Worm (Caenorhabditis elegans): ENCODE data around the gene R10E4.3.

The R10E4.3 gene

DNA sequence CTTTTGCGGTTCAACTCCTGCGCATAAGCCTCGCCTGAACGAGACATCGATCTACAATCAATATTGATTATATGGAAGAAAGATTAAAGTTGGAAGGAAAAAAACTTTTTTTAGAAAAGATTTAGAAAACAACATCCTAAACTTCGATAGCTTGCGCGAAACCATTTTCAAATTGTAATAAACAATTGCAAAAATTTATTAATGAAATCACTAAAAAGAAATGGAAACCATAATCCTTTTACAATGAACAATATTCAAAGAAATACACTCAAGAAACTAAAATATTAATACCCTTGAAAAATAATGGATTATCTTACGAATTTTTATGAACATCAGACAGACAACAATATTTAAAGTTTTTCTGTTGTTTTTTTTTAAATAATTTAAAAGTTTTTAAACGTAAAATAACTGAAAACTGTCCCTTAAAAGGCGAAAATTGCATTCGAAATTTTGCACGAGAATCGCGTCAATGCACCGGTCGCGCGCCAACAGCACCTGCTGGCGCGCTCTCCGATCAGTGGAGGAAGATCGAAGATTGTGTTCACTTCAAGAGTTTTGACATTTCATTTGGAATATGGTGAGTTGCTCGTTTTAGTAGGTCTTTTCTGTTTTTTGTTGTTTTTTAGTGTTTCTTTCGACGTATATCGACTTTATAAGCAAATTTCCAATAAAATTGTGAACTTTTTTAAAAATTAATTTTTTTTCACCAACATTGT, 17.9 kb downstream of the R10E4.3 start, which contains the start of the genes sftb-1 and R10E4.1:
TSS of gene sftb-1 (minus strand) at position 51 of the 716 bp plus-strand sequence.
TSS of gene R10E4.1 (plus strand) at position 524 of the 716 bp plus-strand sequence.
- TF ChIP-seq tbx-37 (GFP tag; conservative IDR thresholded peaks at IDR 0.05) (no peak), F13C5.2 (tag; optimal IDR thresholded peaks at IDR 0.05) (peak; percentile 2)

DNA sequence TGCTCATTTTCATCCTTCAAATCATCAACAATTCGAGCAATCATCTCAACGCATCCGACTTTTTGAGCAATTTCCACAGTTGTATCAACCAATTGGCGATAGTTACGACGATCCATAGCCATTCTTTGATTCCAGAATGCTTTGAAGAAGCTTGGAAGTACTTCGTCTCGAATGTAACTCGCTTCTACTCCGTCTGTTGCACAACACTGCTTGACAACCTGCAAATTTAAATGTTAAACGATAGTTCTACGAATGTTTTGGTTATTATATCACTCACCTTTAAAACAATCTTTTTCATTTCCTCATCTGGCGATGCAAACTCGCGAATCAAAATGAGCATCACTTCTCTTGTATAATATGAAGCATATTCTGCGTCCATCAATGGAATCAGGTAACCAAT, 21.4 kb downstream of the R10E4.3 start:
- TF ChIP-seq ets-7 (tag; optimal IDR thresholded peaks at IDR 0.05) (no peak), tbx-37 (GFP tag; conservative IDR thresholded peaks at IDR 0.05) (no peak), hnd-1 (tag; optimal IDR thresholded peaks at IDR 0.05) (no peak), pes-1 (GFP tag; IDR thresholded peaks at IDR 0.05) (no peak), aly-1 (tag; optimal IDR thresholded peaks at IDR 0.05) (no peak), hmbx-1 (tag; optimal IDR thresholded peaks at IDR 0.05) (no peak), scrt-1 (GFP tag; IDR thresholded peaks at IDR 0.05) (no peak), flt-1 (GFP tag; IDR thresholded peaks at IDR 0.05) (no peak), F13C5.2 (tag; optimal IDR thresholded peaks at IDR 0.05) (no peak), ceh-13 (GFP tag; optimal IDR thresholded peaks at IDR 0.05) (no peak)

DNA sequence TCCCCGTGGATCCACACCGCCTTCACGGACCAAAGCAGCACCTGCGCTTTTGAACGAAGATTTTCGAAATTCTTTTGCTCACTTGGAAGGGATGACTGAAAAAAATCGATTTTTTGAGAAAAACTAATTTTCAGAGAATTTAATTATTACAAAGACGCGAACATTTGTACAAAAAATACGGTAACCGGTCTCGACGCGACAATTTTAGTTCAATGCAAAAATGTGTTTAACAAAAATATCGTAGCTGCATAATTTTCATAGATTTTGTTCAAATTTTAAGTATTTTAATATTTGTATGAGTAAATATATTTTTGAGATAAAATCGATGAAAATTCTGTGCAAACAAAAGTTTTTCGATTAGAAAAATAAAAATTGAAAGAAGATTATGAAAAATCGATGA, 24.2 kb downstream of the R10E4.3 start, which contains the start of gene T08A11.1:
TSS of gene T08A11.1 (minus strand) at position 101 of the 400 bp plus-strand sequence.
- TF ChIP-seq ceh-36 (tag; optimal IDR thresholded peaks at IDR 0.05) (no peak), tbx-11 (GFP tag; IDR thresholded peaks at IDR 0.05) (no peak), flt-1 (GFP tag; IDR thresholded peaks at IDR 0.05) (no peak), sea-1 (GFP tag; conservative IDR thresholded peaks at IDR 0.05) (no peak), hmbx-1 (tag; optimal IDR thresholded peaks at IDR 0.05) (no peak), hnd-1 (tag; optimal IDR thresholded peaks at IDR 0.05) (no peak), hmg-4 (GFP tag; optimal IDR thresholded peaks at IDR 0.05) (no peak), pes-1 (GFP tag; IDR thresholded peaks at IDR 0.05) (no peak), B0310.2 (tag; optimal IDR thresholded peaks at IDR 0.05) (no peak), scrt-1 (GFP tag; IDR thresholded peaks at IDR 0.05) (no peak), aly-1 (tag; optimal IDR thresholded peaks at IDR 0.05) (no peak), ama-1 (optimal IDR thresholded peaks at IDR 0.05) (no peak), ceh-13 (GFP tag; optimal IDR thresholded peaks at IDR 0.05) (no peak), F13C5.2 (tag; optimal IDR thresholded peaks at IDR 0.05) (no peak), ets-7 (tag; optimal IDR thresholded peaks at IDR 0.05) (no peak), tra-4 (tag; optimal IDR thresholded peaks at IDR 0.05) (no peak), tbx-37 (GFP tag; conservative IDR thresholded peaks at IDR 0.05) (no peak)

- TF ChIP-seq hnd-1 (tag; optimal IDR thresholded peaks at IDR 0.05) (no peak), ama-1 (optimal IDR thresholded peaks at IDR 0.05) (no peak), ceh-13 (GFP tag; optimal IDR thresholded peaks at IDR 0.05) (no peak), flt-1 (GFP tag; IDR thresholded peaks at IDR 0.05) (no peak), tbx-11 (GFP tag; IDR thresholded peaks at IDR 0.05) (no peak), ets-7 (tag; optimal IDR thresholded peaks at IDR 0.05) (no peak), sea-1 (GFP tag; conservative IDR thresholded peaks at IDR 0.05) (no peak), tbx-37 (GFP tag; conservative IDR thresholded peaks at IDR 0.05) (no peak), B0310.2 (tag; optimal IDR thresholded peaks at IDR 0.05) (no peak)
Observed at ce11 chrIII:4257896-4258295, 29.4 kb downstream of the R10E4.3 start.

DNA sequence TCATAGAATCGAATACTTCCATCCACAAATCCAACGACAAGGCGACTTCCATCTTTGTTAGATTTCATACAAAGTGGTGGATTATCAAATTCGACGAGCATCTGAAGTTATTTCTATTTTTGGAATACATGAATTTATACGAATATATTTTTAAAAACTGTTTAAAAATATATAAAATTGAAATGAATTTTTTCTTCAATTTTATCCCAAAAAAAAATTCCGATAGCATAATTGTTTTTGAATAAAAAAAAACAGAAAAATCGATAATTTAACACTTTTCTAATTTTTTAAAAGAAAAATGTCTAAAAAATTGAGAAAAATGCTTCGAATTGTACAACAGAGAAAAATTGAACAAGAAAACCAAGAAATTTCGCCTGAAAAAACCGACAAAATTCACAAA, 39.7 kb downstream of the R10E4.3 start, which contains the start of gene Y44F5A.1:
TSS of gene Y44F5A.1 (minus strand) at position 101 of the 400 bp plus-strand sequence.
- TF ChIP-seq ceh-36 (tag; optimal IDR thresholded peaks at IDR 0.05): no peak
- TF ChIP-seq pes-1 (GFP tag; IDR thresholded peaks at IDR 0.05): no peak
- TF ChIP-seq ets-7 (tag; optimal IDR thresholded peaks at IDR 0.05): no peak
- no peak for TF ChIP-seq tbx-37 (GFP tag; conservative IDR thresholded peaks at IDR 0.05)
- TF ChIP-seq sea-1 (GFP tag; conservative IDR thresholded peaks at IDR 0.05): no peak
- TF ChIP-seq hmg-4 (GFP tag; optimal IDR thresholded peaks at IDR 0.05): no peak
- no peak for TF ChIP-seq aly-1 (tag; optimal IDR thresholded peaks at IDR 0.05)
- no peak for TF ChIP-seq hnd-1 (tag; optimal IDR thresholded peaks at IDR 0.05)

DNA sequence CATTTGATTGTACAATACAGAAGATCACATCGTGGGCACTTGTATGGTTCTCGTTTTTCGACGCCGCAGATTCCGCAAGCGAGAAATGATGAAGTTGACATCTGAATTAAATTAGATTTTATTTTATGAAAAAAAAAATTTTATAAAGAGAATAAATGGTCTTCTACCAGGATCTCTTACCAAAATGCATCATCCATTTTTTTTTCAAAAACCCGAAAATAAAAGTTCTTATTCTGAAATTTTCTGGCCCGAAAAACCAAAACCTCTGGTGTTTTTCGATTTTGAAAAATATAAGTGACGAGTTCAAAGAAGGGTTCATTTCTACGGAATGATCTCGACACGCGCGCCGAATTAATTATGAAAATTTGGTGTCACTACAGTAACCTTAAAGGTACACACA, 43.0 kb downstream of the R10E4.3 start, which contains the start of gene zhit-2:
TSS of gene zhit-2 (minus strand) at position 101 of the 400 bp plus-strand sequence.
- TF ChIP-seq ceh-13 (GFP tag; optimal IDR thresholded peaks at IDR 0.05) (no peak), tbx-37 (GFP tag; conservative IDR thresholded peaks at IDR 0.05) (no peak), tra-4 (tag; optimal IDR thresholded peaks at IDR 0.05) (no peak), hmbx-1 (tag; optimal IDR thresholded peaks at IDR 0.05) (no peak), hnd-1 (tag; optimal IDR thresholded peaks at IDR 0.05) (no peak), sea-1 (GFP tag; conservative IDR thresholded peaks at IDR 0.05) (no peak), F13C5.2 (tag; optimal IDR thresholded peaks at IDR 0.05) (no peak), scrt-1 (GFP tag; IDR thresholded peaks at IDR 0.05) (no peak), ama-1 (optimal IDR thresholded peaks at IDR 0.05) (no peak), ets-7 (tag; optimal IDR thresholded peaks at IDR 0.05) (no peak)

DNA sequence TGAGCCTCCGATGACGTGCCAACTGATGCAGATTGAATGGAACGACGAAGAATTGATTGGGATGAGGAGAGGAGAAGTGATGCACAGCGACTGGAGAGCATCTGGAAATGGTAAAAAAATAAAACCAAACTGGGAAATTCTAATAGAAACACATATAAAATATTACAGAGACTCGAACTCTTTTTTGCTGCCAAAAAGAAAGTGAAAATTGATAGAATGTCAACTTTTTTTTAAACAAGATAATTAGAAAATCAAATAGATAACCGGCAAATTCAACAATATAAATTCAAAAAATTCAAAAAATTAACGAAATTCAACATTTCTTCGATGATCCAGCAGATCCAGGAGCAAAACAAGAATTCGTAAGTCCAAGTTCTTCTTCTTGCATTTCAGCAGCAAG, 43.8 kb downstream of the R10E4.3 start, which contains the start of gene mrpl-21:
TSS of gene mrpl-21 (minus strand) at position 101 of the 400 bp plus-strand sequence.
- no peak for TF ChIP-seq ceh-36 (tag; optimal IDR thresholded peaks at IDR 0.05)
- no peak for TF ChIP-seq scrt-1 (GFP tag; IDR thresholded peaks at IDR 0.05)
- TF ChIP-seq aly-1 (tag; optimal IDR thresholded peaks at IDR 0.05): no peak
- TF ChIP-seq tra-4 (tag; optimal IDR thresholded peaks at IDR 0.05): no peak
- no peak for TF ChIP-seq B0310.2 (tag; optimal IDR thresholded peaks at IDR 0.05)
- no peak for TF ChIP-seq ceh-13 (GFP tag; optimal IDR thresholded peaks at IDR 0.05)
- no peak for TF ChIP-seq tbx-37 (GFP tag; conservative IDR thresholded peaks at IDR 0.05)
- no peak for TF ChIP-seq sea-1 (GFP tag; conservative IDR thresholded peaks at IDR 0.05)
- TF ChIP-seq ets-7 (tag; optimal IDR thresholded peaks at IDR 0.05): no peak
- TF ChIP-seq tbx-11 (GFP tag; IDR thresholded peaks at IDR 0.05): no peak
- TF ChIP-seq ama-1 (optimal IDR thresholded peaks at IDR 0.05): no peak
- no peak for TF ChIP-seq pes-1 (GFP tag; IDR thresholded peaks at IDR 0.05)
- TF ChIP-seq hmbx-1 (tag; optimal IDR thresholded peaks at IDR 0.05): no peak
- TF ChIP-seq hnd-1 (tag; optimal IDR thresholded peaks at IDR 0.05): no peak
- TF ChIP-seq flt-1 (GFP tag; IDR thresholded peaks at IDR 0.05): no peak
- TF ChIP-seq F13C5.2 (tag; optimal IDR thresholded peaks at IDR 0.05): no peak
- TF ChIP-seq hmg-4 (GFP tag; optimal IDR thresholded peaks at IDR 0.05): no peak

Measured in whole organism, early embryonic.